Worm (Caenorhabditis elegans) whole organism, L4 larva: ENCODE measurements around the gene rsp-4.

Source experiments
- ceh-28 ChIP-seq: fragments of 150-350 bp; optimal IDR thresholded peaks from 2 replicates; lab custom pipeline; 2014; ENCODE audit warnings: missing biosample characterization, missing genetic modification reagents, missing genetic modification characterization
- ceh-82 ChIP-seq: sonication (generic microtip); optimal IDR thresholded peaks from 2 replicates; lab custom pipeline; 2017; ENCODE audit warnings: missing biosample characterization, missing genetic modification characterization
- egl-27 ChIP-seq: sonication (generic microtip); optimal IDR thresholded peaks from 3 replicates; lab custom pipeline; 2017; ENCODE audit warnings: missing biosample characterization, missing genetic modification reagents, missing genetic modification characterization
- jun-1 ChIP-seq: fragments of 150-350 bp; optimal IDR thresholded peaks from 2 replicates; lab custom pipeline; 2014; ENCODE audit warnings: missing biosample characterization, missing genetic modification reagents, missing genetic modification characterization
- lin-39 ChIP-seq: fragments of 150-350 bp; optimal IDR thresholded peaks from 2 replicates; lab custom pipeline; 2014; ENCODE audit warnings: missing biosample characterization, missing genetic modification reagents, missing genetic modification characterization
- mxl-2 ChIP-seq: fragments of 200-800 bp; sonication (Bioruptor generic); conservative IDR thresholded peaks from 2 replicates; pipeline ENCODE4 v1.3.6; 2022; ENCODE audit warnings: missing genetic modification reagents, missing genetic modification characterization, missing compliant biosample characterization
- nhr-11 ChIP-seq: fragments of 150-350 bp; optimal IDR thresholded peaks from 2 replicates; lab custom pipeline; 2014; ENCODE audit warnings: missing biosample characterization, missing genetic modification characterization
- zfp-3 ChIP-seq: fragments of 200-800 bp; sonication (Bioruptor generic); conservative IDR thresholded peaks from 2 replicates; pipeline ENCODE4 v1.3.6; 2022; ENCODE audit warnings: missing genetic modification reagents, missing genetic modification characterization, missing compliant biosample characterization
- ztf-11 ChIP-seq: fragments of 150-350 bp; optimal IDR thresholded peaks from 2 replicates; lab custom pipeline; 2014; ENCODE audit warnings: missing biosample characterization, missing genetic modification characterization

ce11 chrII:5365645-5366044 lies 23.0 kb downstream of the rsp-4 start, which contains the start of gene F09E5.16:
- TF ChIP-seq zfp-3 (no peak), lin-39 (tag; lab: Kevin White, UChicago) (no peak), ztf-11 (tag; lab: Kevin White, UChicago) (no peak), nhr-11 (tag; lab: Kevin White, UChicago) (no peak), mxl-2 (GFP tag; lab: Robert Waterston, UW) (no peak), jun-1 (tag; lab: Kevin White, UChicago) (no peak), egl-27 (tag; lab: Kevin White, UChicago) (no peak), ceh-82 (tag; lab: Kevin White, UChicago) (no peak), ceh-28 (tag; lab: Kevin White, UChicago) (no peak)
